Fruit fly (Drosophila melanogaster) whole organism, embryonic: Measurements from ENCODE around the gene Rnp4F.

Experiments used
- Ada2b ChIP-seq: fragments of 200-800 bp; sonication (Bioruptor generic); IDR thresholded peaks from 2 replicates; pipeline ENCODE4 v1.3.6; 2022; ENCODE audit warnings: missing biosample characterization, missing genetic modification characterization
- BtbVII ChIP-seq: fragments of 200-800 bp; sonication (Bioruptor generic); optimal IDR thresholded peaks from 3 replicates; lab custom pipeline; 2017; ENCODE audit warnings: missing biosample characterization, mild to moderate bottlenecking, missing genetic modification characterization
- CG10147 ChIP-seq: fragments of 200-800 bp; sonication (Bioruptor generic); optimal IDR thresholded peaks from 2 replicates; lab custom pipeline; 2019; ENCODE audit warnings: missing biosample characterization, mild to moderate bottlenecking, missing genetic modification characterization, moderate library complexity
- CG10321 ChIP-seq: fragments of 200-800 bp; sonication (Bioruptor generic); IDR thresholded peaks from 2 replicates; pipeline ENCODE4 v1.3.6; 2022; ENCODE audit warnings: missing biosample characterization, missing genetic modification characterization
- CG10654 ChIP-seq: fragments of 200-800 bp; sonication (Bioruptor generic); optimal IDR thresholded peaks from 2 replicates; lab custom pipeline; 2016; ENCODE audit warnings: missing biosample characterization, missing genetic modification characterization
- CG11247 ChIP-seq: fragments of 200-800 bp; sonication (Bioruptor generic); IDR thresholded peaks from 2 replicates; pipeline ENCODE4 v1.3.6; 2022; ENCODE audit warnings: missing biosample characterization, missing genetic modification characterization
- CG13424 ChIP-seq: fragments of 200-800 bp; sonication (Bioruptor generic); optimal IDR thresholded peaks from 2 replicates; lab custom pipeline; 2019; ENCODE audit warnings: missing biosample characterization, mild to moderate bottlenecking, missing genetic modification characterization, moderate library complexity
- CG14441 ChIP-seq: fragments of 200-800 bp; sonication (Bioruptor generic); IDR thresholded peaks from 2 replicates; pipeline ENCODE4 v1.3.6; 2022; ENCODE audit warnings: missing biosample characterization, missing genetic modification characterization
- CG15073 ChIP-seq: fragments of 200-800 bp; sonication (Bioruptor generic); optimal IDR thresholded peaks from 2 replicates; lab custom pipeline; 2016; ENCODE audit warnings: missing biosample characterization, missing genetic modification characterization
- CG18476 ChIP-seq: fragments of 200-800 bp; sonication (Bioruptor generic); optimal IDR thresholded peaks from 2 replicates; lab custom pipeline; 2016; ENCODE audit warnings: missing biosample characterization, mild to moderate bottlenecking, missing genetic modification characterization
- CG2116 ChIP-seq: fragments of 200-800 bp; sonication (Bioruptor generic); optimal IDR thresholded peaks from 3 replicates; lab custom pipeline; 2018; ENCODE audit warnings: missing biosample characterization, mild to moderate bottlenecking, missing genetic modification characterization
- CG2875 ChIP-seq: fragments of 200-800 bp; sonication (Bioruptor generic); optimal IDR thresholded peaks from 2 replicates; lab custom pipeline; 2017; ENCODE audit warnings: missing biosample characterization, mild to moderate bottlenecking, missing genetic modification characterization, missing genetic modification reagents
- CG30403 ChIP-seq: fragments of 200-800 bp; sonication (Bioruptor generic); optimal IDR thresholded peaks from 3 replicates; lab custom pipeline; 2016; ENCODE audit warnings: missing biosample characterization, missing genetic modification characterization
- CG30431 ChIP-seq: fragments of 200-800 bp; sonication (Bioruptor generic); optimal IDR thresholded peaks from 2 replicates; lab custom pipeline; 2017; ENCODE audit warnings: missing biosample characterization, missing genetic modification characterization
- CG3065 ChIP-seq: fragments of 200-800 bp; sonication (Bioruptor generic); optimal IDR thresholded peaks from 2 replicates; lab custom pipeline; 2016; ENCODE audit warnings: missing biosample characterization, missing genetic modification characterization
- CG31441 ChIP-seq: fragments of 200-800 bp; sonication (Bioruptor generic); IDR thresholded peaks from 2 replicates; pipeline ENCODE4 v1.3.6; 2022; ENCODE audit warnings: missing biosample characterization, missing genetic modification characterization
- CG6272 ChIP-seq: fragments of 200-800 bp; sonication (Bioruptor generic); IDR thresholded peaks from 2 replicates; pipeline ENCODE4 v1.3.6; 2022; ENCODE audit warnings: missing biosample characterization, missing genetic modification characterization
- CG8359 ChIP-seq: fragments of 200-800 bp; sonication (Bioruptor generic); optimal IDR thresholded peaks from 2 replicates; lab custom pipeline; 2017; ENCODE audit warnings: missing biosample characterization, mild to moderate bottlenecking, missing genetic modification characterization, borderline replicate concordance
- CG9876 ChIP-seq: fragments of 200-800 bp; sonication (Bioruptor generic); optimal IDR thresholded peaks from 2 replicates; lab custom pipeline; 2016; ENCODE audit warnings: missing biosample characterization, missing genetic modification characterization
- CHES-1-like ChIP-seq: fragments of 200-800 bp; sonication (Bioruptor generic); optimal IDR thresholded peaks from 2 replicates; lab custom pipeline; 2016; ENCODE audit warnings: missing biosample characterization, missing genetic modification characterization
- Ets65A ChIP-seq: fragments of 200-800 bp; sonication (Bioruptor generic); peaks from one replicate; lab custom pipeline; 2016; ENCODE audit warnings: missing biosample characterization, missing genetic modification characterization
- Fer1 ChIP-seq: fragments of 200-800 bp; sonication (Bioruptor generic); optimal IDR thresholded peaks from 2 replicates; lab custom pipeline; 2017; ENCODE audit warnings: missing biosample characterization, mild to moderate bottlenecking, missing genetic modification characterization
- Gug ChIP-seq: fragments of 200-800 bp; sonication (Bioruptor generic); IDR thresholded peaks from 4 replicates; pipeline ENCODE4 v1.3.6; 2022; ENCODE audit warnings: missing biosample characterization, missing genetic modification characterization
- Max ChIP-seq: fragments of 200-800 bp; sonication (Bioruptor generic); optimal IDR thresholded peaks from 2 replicates; lab custom pipeline; 2016; ENCODE audit warnings: missing biosample characterization, mild to moderate bottlenecking, missing genetic modification characterization
- Meics ChIP-seq: fragments of 200-800 bp; sonication (Bioruptor generic); optimal IDR thresholded peaks from 2 replicates; lab custom pipeline; 2017; ENCODE audit warnings: missing biosample characterization, mild to moderate bottlenecking, missing genetic modification characterization
- Sry-β ChIP-seq: fragments of 200-800 bp; sonication (Bioruptor generic); optimal IDR thresholded peaks from 2 replicates; lab custom pipeline; 2018; ENCODE audit warnings: missing biosample characterization, mild to moderate bottlenecking, missing genetic modification characterization, moderate library complexity
- ab ChIP-seq: fragments of 200-800 bp; sonication (Bioruptor generic); optimal IDR thresholded peaks from 2 replicates; lab custom pipeline; 2016; ENCODE audit warnings: missing biosample characterization, missing genetic modification characterization
- aop ChIP-seq: fragments of 200-800 bp; sonication (Bioruptor generic); IDR thresholded peaks from 2 replicates; pipeline ENCODE4 v1.3.6; 2022; ENCODE audit warnings: missing biosample characterization, missing genetic modification characterization
- ci ChIP-seq: fragments of 200-800 bp; sonication (Bioruptor generic); IDR thresholded peaks from 3 replicates; pipeline ENCODE4 v1.3.6; 2022; ENCODE audit warnings: missing biosample characterization, missing genetic modification characterization
- crp ChIP-seq, 2 experiments: fragments of 200-800 bp; sonication (Bioruptor generic); optimal IDR thresholded peaks; 2 replicates in 1 of 2; 3 replicates in 1 of 2; lab custom pipeline; 2017; ENCODE audit warnings: missing biosample characterization in 2 of 2, missing genetic modification characterization in 2 of 2, mild to moderate bottlenecking in 1 of 2, moderate library complexity in 1 of 2
- dan ChIP-seq: fragments of 200-800 bp; sonication (Bioruptor generic); IDR thresholded peaks from 2 replicates; pipeline ENCODE4 v1.3.6; 2022; ENCODE audit warnings: missing biosample characterization, missing genetic modification characterization
- dati ChIP-seq: fragments of 200-800 bp; sonication (Bioruptor generic); IDR thresholded peaks from 2 replicates; pipeline ENCODE4 v1.3.6; 2022; ENCODE audit warnings: missing biosample characterization, missing genetic modification characterization
- dimm ChIP-seq: fragments of 200-800 bp; sonication (Bioruptor generic); IDR thresholded peaks from 2 replicates; pipeline ENCODE4 v1.3.6; 2022; ENCODE audit warnings: missing biosample characterization, missing genetic modification characterization
- dpn ChIP-seq, 2 experiments: fragments of 200-800 bp; sonication (Bioruptor generic); optimal IDR thresholded peaks; 3 replicates each; lab custom pipeline; 2016; ENCODE audit warnings: missing biosample characterization in 2 of 2, missing genetic modification characterization in 2 of 2
- fd102C ChIP-seq: fragments of 200-800 bp; sonication (Bioruptor generic); optimal IDR thresholded peaks from 2 replicates; lab custom pipeline; 2018; ENCODE audit warnings: missing biosample characterization, mild to moderate bottlenecking, missing genetic modification characterization, moderate library complexity
- fd3F ChIP-seq: fragments of 200-800 bp; sonication (Bioruptor generic); optimal IDR thresholded peaks from 2 replicates; lab custom pipeline; 2018; ENCODE audit warnings: missing biosample characterization, mild to moderate bottlenecking, missing genetic modification characterization, moderate library complexity
- gcm ChIP-seq: fragments of 200-800 bp; sonication (Bioruptor generic); optimal IDR thresholded peaks from 2 replicates; lab custom pipeline; 2019; ENCODE audit warnings: missing biosample characterization, mild to moderate bottlenecking, missing genetic modification characterization, moderate library complexity
- gem ChIP-seq: fragments of 200-800 bp; sonication (Bioruptor generic); optimal IDR thresholded peaks from 2 replicates; lab custom pipeline; 2019; ENCODE audit warnings: missing biosample characterization, mild to moderate bottlenecking, missing genetic modification characterization, moderate library complexity
- insv ChIP-seq, 2 experiments: fragments of 200-800 bp; sonication (Bioruptor generic); optimal IDR thresholded peaks; 3 replicates each; lab custom pipeline; 2016 to 2018; ENCODE audit warnings: missing biosample characterization in 2 of 2, missing genetic modification characterization in 2 of 2
- mam ChIP-seq: fragments of 200-800 bp; sonication (Bioruptor generic); optimal IDR thresholded peaks from 3 replicates; lab custom pipeline; 2016; ENCODE audit warnings: missing biosample characterization, missing genetic modification characterization
- mld ChIP-seq: fragments of 200-800 bp; sonication (Bioruptor generic); IDR thresholded peaks from 3 replicates; pipeline ENCODE4 v1.3.6; 2022; ENCODE audit warnings: missing biosample characterization, missing genetic modification characterization; ENCODE audit not compliant: partially characterized antibody
- pita ChIP-seq: fragments of 200-800 bp; sonication (Bioruptor generic); optimal IDR thresholded peaks from 2 replicates; lab custom pipeline; 2017; ENCODE audit warnings: missing biosample characterization, mild to moderate bottlenecking, missing genetic modification characterization
- pum ChIP-seq: fragments of 200-800 bp; sonication (Bioruptor generic); optimal IDR thresholded peaks from 2 replicates; lab custom pipeline; 2016; ENCODE audit warnings: missing biosample characterization, missing genetic modification characterization
- run ChIP-seq: fragments of 200-800 bp; sonication (Bioruptor generic); optimal IDR thresholded peaks from 3 replicates; lab custom pipeline; 2018; ENCODE audit warnings: missing biosample characterization, mild to moderate bottlenecking, missing genetic modification characterization
- scrt ChIP-seq: fragments of 200-800 bp; sonication (Bioruptor generic); optimal IDR thresholded peaks from 2 replicates; lab custom pipeline; 2018; ENCODE audit warnings: missing biosample characterization, mild to moderate bottlenecking, missing genetic modification characterization, moderate library complexity
- sima ChIP-seq: fragments of 200-800 bp; sonication (Bioruptor generic); optimal IDR thresholded peaks from 2 replicates; lab custom pipeline; 2016; ENCODE audit warnings: missing biosample characterization, missing genetic modification characterization
- so ChIP-seq: fragments of 200-800 bp; sonication (Bioruptor generic); IDR thresholded peaks from 3 replicates; pipeline ENCODE4 v1.3.6; 2022; ENCODE audit warnings: missing biosample characterization, missing genetic modification characterization
- tio ChIP-seq: fragments of 200-800 bp; sonication (Bioruptor generic); optimal IDR thresholded peaks from 2 replicates; lab custom pipeline; 2017; ENCODE audit warnings: missing biosample characterization, missing genetic modification characterization, inconsistent platforms
- tll ChIP-seq, 2 experiments: fragments of 200-800 bp in 1 of 2; fragments of >200 bp in 1 of 2; sonication (Bioruptor generic) in 1 of 2; optimal IDR thresholded peaks; 2 replicates each; lab custom pipeline; 2017 to 2019; ENCODE audit warnings: missing biosample characterization in 2 of 2, missing genetic modification characterization in 2 of 2, mild to moderate bottlenecking in 1 of 2, moderate library complexity in 1 of 2
- zf30C ChIP-seq: fragments of 200-800 bp; sonication (Bioruptor generic); optimal IDR thresholded peaks from 3 replicates; lab custom pipeline; 2018; ENCODE audit warnings: missing biosample characterization, mild to moderate bottlenecking, missing genetic modification characterization

Rnp4F gene

DNA sequence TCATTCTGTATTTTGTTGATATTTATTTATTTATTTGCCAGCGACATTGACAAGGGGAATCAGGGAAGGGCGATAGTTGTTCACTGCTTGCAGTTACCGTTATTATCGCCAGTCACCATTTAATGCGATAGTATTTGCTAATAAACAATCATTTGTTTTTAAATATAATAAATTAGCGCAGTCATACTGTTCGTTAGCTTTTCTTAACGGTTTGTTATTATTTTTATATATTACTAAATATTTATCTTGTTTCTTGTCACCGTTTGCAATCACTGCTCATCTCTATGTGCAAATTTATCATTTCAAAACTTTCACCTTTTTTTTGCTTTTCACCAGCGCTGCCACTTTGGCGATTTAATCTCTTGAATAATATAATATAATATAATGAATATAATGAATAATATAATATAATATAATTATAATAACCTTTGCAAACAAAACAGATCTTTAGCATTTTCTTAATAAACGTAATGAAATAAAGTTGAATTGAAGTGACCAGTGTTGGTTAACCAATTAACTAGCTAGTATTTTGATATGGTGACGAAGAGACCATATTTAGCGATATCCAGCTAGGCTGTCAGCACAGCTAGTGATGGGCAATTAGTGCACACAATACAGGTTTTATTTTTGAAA lies 6.9 kb upstream of the Rnp4F start, which contains the start of the genes CG3309 and XRCC1 (continued):
- TF ChIP-seq run (no peak), CG13424 (tag; lab: Kevin White, UChicago) (peak; percentile 53), dimm (GFP tag; lab: Robert Waterston, UW) (no peak), CG6272 (GFP tag; lab: Robert Waterston, UW) (peak; percentile 28; the same call in 1 of the 2 replicates), tll (GFP tag; optimal IDR thresholded peaks at IDR 0.05; lab: Kevin White, UChicago) (no peak), pum (GFP tag; lab: Kevin White, UChicago) (no peak), scrt (GFP tag; lab: Kevin White, UChicago) (no peak), Max (GFP tag; lab: Kevin White, UChicago) (peak; percentile 4), ab (no peak), zf30C (GFP tag; lab: Kevin White, UChicago) (no peak), CG10147 (GFP tag; lab: Kevin White, UChicago) (peak; percentile 14), CG2116 (GFP tag; lab: Kevin White, UChicago) (peak; percentile 24), CG3065 (GFP tag; lab: Kevin White, UChicago) (no peak), dpn (GFP tag; optimal IDR thresholded peaks at IDR 0.05; lab: Kevin White, UChicago) (peak in 1 of 2 experiments; percentile 41), CG14441 (GFP tag; lab: Robert Waterston, UW) (peak; percentile 35; the same call in 1 of the 2 replicates), gcm (GFP tag; lab: Kevin White, UChicago) (peak; percentile 7), fd3F (GFP tag; lab: Kevin White, UChicago) (no peak), dati (GFP tag; lab: Robert Waterston, UW) (no peak), dan (no peak), Sry-β (GFP tag; lab: Kevin White, UChicago) (peak; percentile 98), Gug (peak; percentile 59; the same call in 2 of the 4 replicates), CG15073 (GFP tag; lab: Kevin White, UChicago) (no peak), crp (GFP tag; optimal IDR thresholded peaks at IDR 0.05; lab: Kevin White, UChicago) (no peak), CG18476 (GFP tag; lab: Kevin White, UChicago) (peak; percentile 17), CG10321 (GFP tag; lab: Robert Waterston, UW) (no peak), CG30431 (GFP tag; lab: Kevin White, UChicago) (peak; percentile 1), CG8359 (GFP tag; lab: Kevin White, UChicago) (no peak), tio (no peak), Ada2b (GFP tag; lab: Robert Waterston, UW) (no peak), CG9876 (no peak), Ets65A (GFP tag; lab: Kevin White, UChicago) (peak; percentile 87), CG2875 (GFP tag; lab: Kevin White, UChicago) (no peak), Meics (GFP tag; lab: Kevin White, UChicago) (peak; percentile 82), gem (tag; lab: Kevin White, UChicago) (peak; percentile 72), sima (GFP tag; lab: Kevin White, UChicago) (no peak), BtbVII (no peak), mam (GFP tag; lab: Kevin White, UChicago) (peak; percentile 2), CG10654 (GFP tag; lab: Kevin White, UChicago) (no peak), fd102C (GFP tag; lab: Kevin White, UChicago) (no peak), CG11247 (GFP tag; lab: Robert Waterston, UW) (0 out of 2 replicates have a peak, but pooled peaks have one; percentile 7), pita (no peak), CG30403 (GFP tag; lab: Kevin White, UChicago) (peak; percentile 55), CG31441 (GFP tag; lab: Robert Waterston, UW) (peak; percentile 94), mld (GFP tag; lab: Robert Waterston, UW) (peak; percentile 64; the same call in 2 of the 3 replicates), Fer1 (GFP tag; lab: Kevin White, UChicago) (no peak), CHES-1-like (GFP tag; lab: Kevin White, UChicago) (no peak), insv (GFP tag; optimal IDR thresholded peaks at IDR 0.05; lab: Kevin White, UChicago) (no peak), aop (GFP tag; lab: Robert Waterston, UW) (no peak), so (GFP tag; lab: Robert Waterston, UW) (no peak), ci (GFP tag; lab: Robert Waterston, UW) (peak; percentile 57; the same call in 2 of the 3 replicates)
